Fruit fly (Drosophila melanogaster): ENCODE results near the gene CG14207.

- TF ChIP-seq CG8478 (optimal IDR thresholded peaks at IDR 0.05): no peak
- TF ChIP-seq CTCF (optimal IDR thresholded peaks at IDR 0.05): no peak
Observed at dm6 chrX:19640707-19641248, 35.8 kb downstream of the CG14207 start.

Measured in S2 (cell line).